Fruit fly (Drosophila melanogaster) whole organism, adult: Measurements from ENCODE around the gene cav.

ENCODE experiments used
- CG11617 ChIP-seq: fragments of 200-800 bp; sonication (Bioruptor generic); optimal IDR thresholded peaks from 2 replicates; lab custom pipeline; 2017; ENCODE audit warnings: mild to moderate bottlenecking, missing biosample characterization, missing genetic modification reagents, missing genetic modification characterization
- CG12768 ChIP-seq: fragments of 200-800 bp; sonication (Bioruptor generic); optimal IDR thresholded peaks from 2 replicates; lab custom pipeline; 2017; ENCODE audit warnings: missing biosample characterization, missing genetic modification characterization, mild to moderate bottlenecking, moderate library complexity, missing genetic modification reagents
- CG14711 ChIP-seq: fragments of 200-800 bp; sonication (Bioruptor generic); optimal IDR thresholded peaks from 2 replicates; lab custom pipeline; 2018; ENCODE audit warnings: missing biosample characterization, mild to moderate bottlenecking, missing genetic modification characterization, moderate library complexity
- CG1620 ChIP-seq: fragments of 200-800 bp; sonication (Bioruptor generic); optimal IDR thresholded peaks from 2 replicates; lab custom pipeline; 2016; ENCODE audit warnings: missing biosample characterization, missing genetic modification characterization
- CG33017 ChIP-seq: fragments of 200-800 bp; sonication (Bioruptor generic); optimal IDR thresholded peaks from 2 replicates; lab custom pipeline; 2018; ENCODE audit warnings: missing biosample characterization, mild to moderate bottlenecking, missing genetic modification characterization, moderate library complexity
- CG5204 ChIP-seq: fragments of 200-800 bp; sonication (Bioruptor generic); optimal IDR thresholded peaks from 2 replicates; lab custom pipeline; 2016; ENCODE audit warnings: missing biosample characterization, missing genetic modification characterization
- CG7045 ChIP-seq: fragments of 200-800 bp; sonication (Bioruptor generic); optimal IDR thresholded peaks from 2 replicates; lab custom pipeline; 2017; ENCODE audit warnings: missing biosample characterization, mild to moderate bottlenecking, missing genetic modification characterization
- CG7101 ChIP-seq: fragments of 200-800 bp; sonication (Bioruptor generic); optimal IDR thresholded peaks from 2 replicates; lab custom pipeline; 2018; ENCODE audit warnings: missing biosample characterization, mild to moderate bottlenecking, missing genetic modification characterization, moderate library complexity
- Clk ChIP-seq: fragments of 200-800 bp; sonication (Bioruptor generic); optimal IDR thresholded peaks from 2 replicates; lab custom pipeline; 2017; ENCODE audit warnings: missing biosample characterization, missing genetic modification characterization
- Crg-1 ChIP-seq: fragments of 200-800 bp; sonication (Bioruptor generic); optimal IDR thresholded peaks from 2 replicates; lab custom pipeline; 2016; ENCODE audit warnings: missing biosample characterization, missing genetic modification characterization
- Hr96 ChIP-seq: fragments of 200-800 bp; sonication (Bioruptor generic); optimal IDR thresholded peaks from 2 replicates; lab custom pipeline; 2016; ENCODE audit warnings: missing biosample characterization, missing genetic modification characterization
- Mnt ChIP-seq: fragments of 200-800 bp; sonication (Bioruptor generic); optimal IDR thresholded peaks from 2 replicates; lab custom pipeline; 2016; ENCODE audit warnings: missing biosample characterization, mild to moderate bottlenecking, missing genetic modification characterization
- bab1 ChIP-seq: fragments of 200-800 bp; sonication (Bioruptor generic); optimal IDR thresholded peaks from 3 replicates; lab custom pipeline; 2019; ENCODE audit warnings: missing biosample characterization, mild to moderate bottlenecking, missing genetic modification characterization, moderate library complexity
- cic ChIP-seq: fragments of 200-800 bp; sonication (Bioruptor generic); optimal IDR thresholded peaks from 2 replicates; lab custom pipeline; 2017; ENCODE audit warnings: missing biosample characterization, mild to moderate bottlenecking, missing genetic modification characterization, moderate library complexity
- cnc ChIP-seq, 2 experiments: fragments of >200 bp; optimal IDR thresholded peaks; 2 replicates each; lab custom pipeline; 2017
- kay ChIP-seq: fragments of 200-800 bp; sonication (Bioruptor generic); peaks from one replicate; lab custom pipeline; 2016; ENCODE audit warnings: missing biosample characterization, missing genetic modification characterization, borderline replicate concordance
- ovo ChIP-seq: fragments of 200-800 bp; sonication (Bioruptor generic); optimal IDR thresholded peaks from 2 replicates; lab custom pipeline; 2016; ENCODE audit warnings: missing biosample characterization, missing genetic modification characterization
- pad ChIP-seq: fragments of 200-800 bp; sonication (Bioruptor generic); optimal IDR thresholded peaks from 3 replicates; lab custom pipeline; 2017; ENCODE audit warnings: missing biosample characterization, missing genetic modification characterization, mild to moderate bottlenecking, moderate library complexity, missing genetic modification reagents
- tj ChIP-seq: fragments of 200-800 bp; sonication (Bioruptor generic); optimal IDR thresholded peaks from 3 replicates; lab custom pipeline; 2017; ENCODE audit warnings: missing biosample characterization, mild to moderate bottlenecking, missing genetic modification characterization, moderate library complexity
- toe ChIP-seq: fragments of 200-800 bp; sonication (Bioruptor generic); optimal IDR thresholded peaks from 2 replicates; lab custom pipeline; 2016; ENCODE audit warnings: missing biosample characterization, missing genetic modification characterization

cav gene

DNA sequence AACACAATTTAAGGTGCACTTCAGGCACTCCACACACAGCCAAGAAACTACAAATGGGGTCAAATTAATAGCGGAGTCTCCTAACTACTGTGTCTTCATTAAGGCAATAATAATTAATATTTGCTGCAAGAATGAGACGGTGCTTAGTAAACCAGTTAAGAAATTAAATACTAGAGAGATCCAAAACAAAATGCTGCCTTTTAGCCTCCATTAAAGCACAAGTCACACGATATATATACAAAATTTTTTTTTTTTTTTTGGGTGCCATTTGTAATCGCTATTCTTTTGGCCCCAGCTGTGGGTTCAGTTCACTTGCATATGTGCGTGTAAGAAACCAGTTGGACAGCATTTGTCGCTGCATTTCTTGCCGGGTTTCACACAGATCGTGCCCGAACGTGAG is 17.5 kb upstream of the cav start:
- TF ChIP-seq Crg-1 (GFP tag; lab: Kevin White, UChicago): no peak
- TF ChIP-seq toe: no peak
- no peak for TF ChIP-seq CG14711 (tag; lab: Kevin White, UChicago)
- no peak for TF ChIP-seq cic (GFP tag; lab: Kevin White, UChicago)
- TF ChIP-seq tj (GFP tag; lab: Kevin White, UChicago): no peak
- no peak for TF ChIP-seq pad
- TF ChIP-seq kay: no peak

DNA sequence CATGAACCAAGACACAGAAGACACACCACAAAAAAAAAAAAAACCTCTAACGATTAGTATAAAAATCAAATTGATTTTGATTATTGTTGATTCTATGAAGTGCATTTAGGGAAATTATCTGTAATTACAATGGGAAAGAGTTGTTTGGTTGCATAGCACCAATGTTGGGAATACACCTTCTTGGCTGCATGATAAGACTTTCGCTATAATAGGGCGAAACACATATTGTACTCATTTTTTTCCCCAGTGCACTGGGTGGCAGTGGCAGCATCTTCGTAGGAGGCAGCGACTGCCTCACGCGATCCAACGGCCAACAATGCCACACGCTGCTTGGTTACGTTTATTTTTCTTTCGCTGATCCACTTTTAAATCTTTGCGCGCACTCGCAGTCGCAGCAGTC is 16.9 kb upstream of the cav start:
- TF ChIP-seq ovo (GFP tag; lab: Kevin White, UChicago) (no peak), cnc (optimal IDR thresholded peaks at IDR 0.05; lab: Kevin White, UChicago) (no peak), pad (no peak), CG7045 (GFP tag; lab: Kevin White, UChicago) (no peak), CG14711 (tag; lab: Kevin White, UChicago) (no peak), Clk (GFP tag; lab: Kevin White, UChicago) (no peak), Hr96 (GFP tag; lab: Kevin White, UChicago) (no peak), CG12768 (GFP tag; lab: Kevin White, UChicago) (no peak)

DNA sequence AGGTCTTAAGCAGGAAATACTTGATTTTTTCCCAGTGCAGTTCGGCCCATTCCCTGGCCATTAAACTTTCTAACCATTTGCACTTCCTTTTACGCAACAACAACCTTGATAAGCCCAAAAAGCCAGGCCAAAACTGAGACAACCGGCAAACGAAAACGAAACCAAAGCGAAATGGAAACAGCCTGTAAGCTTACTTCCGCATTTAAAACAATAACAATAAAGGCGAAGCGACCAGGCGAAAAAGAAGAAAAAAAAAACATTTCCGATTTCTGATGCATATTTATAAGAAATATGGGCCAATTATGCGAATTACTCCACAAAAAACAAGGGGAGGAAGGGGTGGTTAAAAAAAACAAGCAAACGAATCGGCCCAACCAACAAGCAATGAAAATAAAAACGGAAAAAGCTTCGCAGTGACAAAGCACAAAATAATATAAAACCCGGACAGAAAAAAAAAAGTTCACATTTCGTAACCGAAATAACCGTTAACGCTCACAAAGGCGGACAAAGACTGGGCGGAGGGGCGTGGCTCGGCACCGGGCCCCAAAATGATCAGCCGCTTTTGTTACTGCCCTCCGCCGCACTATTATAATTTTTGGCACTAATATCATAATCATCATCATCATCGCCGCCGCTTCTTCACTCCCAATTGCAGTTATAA is 15.5 kb upstream of the cav start:
- peak in 1 of 2 experiments; percentile 13 for TF ChIP-seq cnc (optimal IDR thresholded peaks at IDR 0.05; lab: Kevin White, UChicago)
- peak; percentile 7 for TF ChIP-seq tj (GFP tag; lab: Kevin White, UChicago)
- no peak for TF ChIP-seq toe

DNA sequence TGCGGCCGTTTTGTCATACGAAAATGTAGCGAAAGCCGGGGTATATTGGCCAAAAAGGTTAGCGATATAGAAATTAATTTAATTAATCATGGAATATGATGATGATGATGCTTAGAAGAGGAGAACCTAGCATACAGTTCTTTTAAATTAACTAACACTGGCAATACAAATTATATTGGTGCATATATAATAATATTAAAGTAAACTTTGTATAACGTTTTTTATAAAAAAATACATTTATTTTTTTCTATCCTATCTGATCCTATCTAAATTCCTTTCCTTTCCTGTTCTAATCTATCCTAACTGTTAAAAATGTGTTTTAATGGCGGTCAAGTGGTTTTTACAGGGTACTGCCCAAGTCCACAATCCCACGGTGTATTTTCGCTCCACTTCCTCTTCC is 15.0 kb upstream of the cav start:
- TF ChIP-seq Crg-1 (GFP tag; lab: Kevin White, UChicago): no peak
- no peak for TF ChIP-seq Clk (GFP tag; lab: Kevin White, UChicago)
- no peak for TF ChIP-seq cnc (optimal IDR thresholded peaks at IDR 0.05; lab: Kevin White, UChicago)
- TF ChIP-seq ovo (GFP tag; lab: Kevin White, UChicago): no peak
- no peak for TF ChIP-seq kay
- TF ChIP-seq CG33017 (tag; lab: Kevin White, UChicago): no peak
- no peak for TF ChIP-seq tj (GFP tag; lab: Kevin White, UChicago)
- TF ChIP-seq CG5204 (GFP tag; lab: Kevin White, UChicago): no peak
- TF ChIP-seq CG12768 (GFP tag; lab: Kevin White, UChicago): no peak
- no peak for TF ChIP-seq cic (GFP tag; lab: Kevin White, UChicago)
- no peak for TF ChIP-seq CG1620
- no peak for TF ChIP-seq pad
- no peak for TF ChIP-seq CG7101 (tag; lab: Kevin White, UChicago)
- no peak for TF ChIP-seq CG7045 (GFP tag; lab: Kevin White, UChicago)
- TF ChIP-seq Mnt: no peak
- TF ChIP-seq CG14711 (tag; lab: Kevin White, UChicago): no peak
- no peak for TF ChIP-seq Hr96 (GFP tag; lab: Kevin White, UChicago)
- TF ChIP-seq bab1 (GFP tag; lab: Kevin White, UChicago): no peak
- TF ChIP-seq CG11617 (GFP tag; lab: Kevin White, UChicago): no peak
- no peak for TF ChIP-seq toe

DNA sequence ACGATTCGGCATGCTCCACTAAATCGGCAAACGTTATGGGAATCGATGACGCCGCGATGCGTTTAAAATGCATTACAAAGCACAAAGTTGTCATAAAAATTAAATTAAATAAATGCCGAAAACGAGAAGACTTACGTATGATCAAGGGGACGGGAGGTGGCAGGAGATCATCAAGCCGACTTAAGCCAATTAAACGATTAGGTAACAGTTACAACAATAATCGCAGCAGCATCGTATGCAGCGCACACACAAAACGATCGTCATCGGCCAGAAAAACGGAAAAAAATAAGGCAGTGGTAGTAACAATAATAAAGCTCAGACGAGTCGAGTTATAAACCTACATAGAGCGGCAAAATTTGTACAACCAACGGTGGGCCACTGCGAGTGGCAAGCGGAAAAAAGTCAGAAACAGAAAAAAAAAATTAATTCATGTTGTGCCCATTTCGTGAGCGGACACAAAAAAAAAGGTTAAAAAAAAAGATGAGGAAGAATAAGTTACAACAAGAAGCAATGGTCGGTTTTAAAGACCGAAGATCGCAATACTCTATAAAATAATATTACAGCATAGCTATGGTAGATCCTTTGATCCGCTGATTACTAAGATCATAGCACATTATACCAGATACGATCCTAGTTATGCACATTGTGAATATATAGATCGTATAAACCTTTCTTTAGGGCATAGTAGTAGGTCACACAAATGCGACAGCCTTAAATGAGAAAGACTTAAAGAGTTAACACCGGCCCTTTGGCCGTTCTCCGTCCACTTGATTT is 14.4 kb upstream of the cav start:
- TF ChIP-seq Hr96 (GFP tag; lab: Kevin White, UChicago) (no peak), tj (GFP tag; lab: Kevin White, UChicago) (peak; percentile 76), CG33017 (tag; lab: Kevin White, UChicago) (no peak), CG12768 (GFP tag; lab: Kevin White, UChicago) (no peak)

DNA sequence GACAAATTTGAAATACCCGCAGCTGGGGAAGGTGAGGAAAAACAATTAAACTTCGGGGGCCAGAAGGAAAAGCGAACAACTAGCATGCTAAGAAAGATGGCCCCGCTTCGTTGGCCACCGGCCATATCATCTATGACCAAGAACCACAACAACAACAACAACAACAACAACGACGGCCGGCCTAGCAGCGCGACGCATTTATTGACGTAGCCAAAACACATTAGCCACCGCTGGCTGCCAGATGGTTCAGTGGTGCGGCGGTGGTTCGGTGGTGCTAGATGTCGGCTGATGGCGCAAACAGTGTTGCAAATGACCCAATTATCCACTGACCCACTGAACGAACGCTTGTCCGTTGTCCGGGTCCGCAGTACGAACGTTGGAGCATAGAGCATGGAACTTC is 7.3 kb upstream of the cav start:
- no peak for TF ChIP-seq pad
- TF ChIP-seq bab1 (GFP tag; lab: Kevin White, UChicago): no peak
- TF ChIP-seq CG5204 (GFP tag; lab: Kevin White, UChicago): no peak
- TF ChIP-seq toe: no peak
- no peak for TF ChIP-seq Crg-1 (GFP tag; lab: Kevin White, UChicago)
- TF ChIP-seq CG1620: no peak
- TF ChIP-seq Hr96 (GFP tag; lab: Kevin White, UChicago): no peak
- no peak for TF ChIP-seq ovo (GFP tag; lab: Kevin White, UChicago)
- TF ChIP-seq cnc (optimal IDR thresholded peaks at IDR 0.05; lab: Kevin White, UChicago): no peak
- no peak for TF ChIP-seq CG33017 (tag; lab: Kevin White, UChicago)
- no peak for TF ChIP-seq CG7101 (tag; lab: Kevin White, UChicago)
- no peak for TF ChIP-seq cic (GFP tag; lab: Kevin White, UChicago)
- no peak for TF ChIP-seq CG11617 (GFP tag; lab: Kevin White, UChicago)
- no peak for TF ChIP-seq kay
- no peak for TF ChIP-seq CG7045 (GFP tag; lab: Kevin White, UChicago)
- no peak for TF ChIP-seq CG14711 (tag; lab: Kevin White, UChicago)
- no peak for TF ChIP-seq tj (GFP tag; lab: Kevin White, UChicago)
- no peak for TF ChIP-seq Mnt
